5 worm cellular contexts compared by ENCODE assay signal in the genomic region with DNA sequence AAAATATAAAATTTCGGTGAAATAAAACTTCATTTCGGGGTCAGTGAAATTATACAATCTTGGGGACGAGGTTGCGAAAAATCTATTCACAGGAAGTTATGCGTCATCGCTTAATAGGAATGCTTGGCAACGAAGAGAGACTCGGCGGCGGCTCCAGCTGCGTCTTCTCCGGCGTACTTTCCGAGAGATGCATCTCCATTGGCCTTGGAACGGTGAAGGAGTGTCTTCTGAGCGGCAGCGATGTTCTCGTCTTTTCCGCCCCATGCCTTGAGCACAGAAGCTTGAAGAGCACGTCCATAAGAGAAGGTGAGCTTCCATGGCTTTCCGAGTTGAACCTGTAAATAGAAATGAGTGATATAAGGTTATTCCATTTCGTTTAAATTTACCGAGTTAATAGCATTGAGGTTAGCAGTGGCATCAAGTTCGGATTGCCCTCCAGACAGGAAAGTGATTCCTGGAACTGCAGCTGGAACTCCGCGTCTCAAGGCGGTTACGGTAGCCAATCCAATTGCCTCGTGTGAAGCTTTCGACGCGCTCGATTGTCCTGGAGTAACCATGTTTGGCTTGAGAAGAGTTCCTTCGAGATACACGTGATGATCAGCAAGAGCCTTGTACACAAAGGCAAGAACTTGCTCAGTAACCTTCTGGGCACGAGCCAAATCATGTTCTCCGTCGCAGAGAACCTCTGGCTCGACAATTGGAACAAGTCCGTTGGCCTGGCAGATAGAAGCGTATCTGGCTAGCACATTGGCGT.
TF ChIP-seq lines count a peak whose summit lies in the region.

No protein-coding gene starts in this region.

TF ChIP-seq in whole organism, L1 larva, 84 proteins besides CTCF, POLR2A, EP300 and RAD21:
- TF ChIP-seq efl-1 (optimal IDR thresholded peaks at IDR 0.05; lab: Kevin White, UChicago) (no peak), efl-1 (GFP tag; optimal IDR thresholded peaks at IDR 0.05 in 1 of 2; lab: Kevin White, UChicago) (peak in 1 of 2 experiments; percentile 77), grh-1 (GFP tag; IDR thresholded peaks at IDR 0.05; lab: Robert Waterston, UW) (no peak), dsc-1 (tag; optimal IDR thresholded peaks at IDR 0.05; lab: Kevin White, UChicago) (peak; percentile 19)

TF ChIP-seq in whole organism, L2 larva, 48 proteins besides CTCF, POLR2A, EP300 and RAD21:
- TF ChIP-seq F13H6.1 (tag; optimal IDR thresholded peaks at IDR 0.05; lab: Kevin White, UChicago) (no peak), snpc-4 (tag; optimal IDR thresholded peaks at IDR 0.05; lab: Kevin White, UChicago) (no peak), elt-3 (tag; optimal IDR thresholded peaks at IDR 0.05; lab: Kevin White, UChicago) (no peak), nhr-129 (tag; optimal IDR thresholded peaks at IDR 0.05; lab: Kevin White, UChicago) (peak; percentile 6), dmd-4 (tag; optimal IDR thresholded peaks at IDR 0.05; lab: Kevin White, UChicago) (no peak)

TF ChIP-seq in whole organism, L3 larva, 47 proteins besides CTCF, POLR2A, EP300 and RAD21:
- TF ChIP-seq nhr-43 (tag; optimal IDR thresholded peaks at IDR 0.05; lab: Kevin White, UChicago; ENCODE audit: poor library complexity, severe bottlenecking): peak; percentile 52
- TF ChIP-seq ama-1 (optimal IDR thresholded peaks at IDR 0.05; lab: Kevin White, UChicago): peak; percentile 48
- TF ChIP-seq nhr-237 (tag; optimal IDR thresholded peaks at IDR 0.05; lab: Kevin White, UChicago): no peak

TF ChIP-seq in whole organism, L4 larva, 104 proteins besides CTCF, POLR2A, EP300 and RAD21:
- TF ChIP-seq T20F7.1 (GFP tag; optimal IDR thresholded peaks at IDR 0.05; lab: Kevin White, UChicago) (peak; percentile 12), zip-2 (tag; optimal IDR thresholded peaks at IDR 0.05; lab: Kevin White, UChicago) (no peak), arid-1 (GFP tag; conservative IDR thresholded peaks at IDR 0.05; lab: Robert Waterston, UW) (no peak), skn-1 (tag; optimal IDR thresholded peaks at IDR 0.05; lab: Kevin White, UChicago) (peak; percentile 22), F37D6.2 (tag; optimal IDR thresholded peaks at IDR 0.05; lab: Kevin White, UChicago) (no peak), nhr-42 (GFP tag; IDR thresholded peaks at IDR 0.05; lab: Robert Waterston, UW) (0 out of 2 replicates have a peak, but pooled peaks have one; percentile 5), set-16 (GFP tag; IDR thresholded peaks at IDR 0.05; lab: Robert Waterston, UW) (peak; percentile 67), dmd-9 (GFP tag; IDR thresholded peaks at IDR 0.05; lab: Robert Waterston, UW) (no peak), Y48G9A.11 (GFP tag; IDR thresholded peaks at IDR 0.05; lab: Robert Waterston, UW) (no peak), jun-1 (tag; optimal IDR thresholded peaks at IDR 0.05; lab: Kevin White, UChicago) (no peak), nhr-76 (tag; optimal IDR thresholded peaks at IDR 0.05; lab: Kevin White, UChicago) (no peak), aly-2 (tag; optimal IDR thresholded peaks at IDR 0.05; lab: Kevin White, UChicago) (no peak), D1046.2 (GFP tag; IDR thresholded peaks at IDR 0.05; lab: Robert Waterston, UW) (0 out of 2 replicates have a peak, but pooled peaks have one; percentile 47), aha-1 (tag; lab: Kevin White, UChicago) (peak; percentile 94), mxl-2 (GFP tag; conservative IDR thresholded peaks at IDR 0.05; lab: Robert Waterston, UW) (no peak), duxl-1 (tag; optimal IDR thresholded peaks at IDR 0.05; lab: Kevin White, UChicago; ENCODE audit: poor library complexity) (no peak), Y75B8A.6 (GFP tag; IDR thresholded peaks at IDR 0.05; lab: Robert Waterston, UW) (no peak), nhr-237 (tag; optimal IDR thresholded peaks at IDR 0.05; lab: Kevin White, UChicago) (no peak), php-3 (GFP tag; IDR thresholded peaks at IDR 0.05; lab: Robert Waterston, UW) (0 out of 2 replicates have a peak, but pooled peaks have one; percentile 8)
TF ChIP-seq in whole organism, L4 larva: peak in this region for 7.

TF ChIP-seq in whole organism, young adult, 124 proteins besides CTCF, POLR2A, EP300 and RAD21:
- TF ChIP-seq nhr-80 (tag; optimal IDR thresholded peaks at IDR 0.05; lab: Kevin White, UChicago) (no peak), zfh-2 (GFP tag; conservative IDR thresholded peaks at IDR 0.05; lab: Robert Waterston, UW) (peak; percentile 54; the same call in 1 of the 2 replicates), ceh-40 (GFP tag; IDR thresholded peaks at IDR 0.05; lab: Robert Waterston, UW) (no peak), egl-18 (GFP tag; IDR thresholded peaks at IDR 0.05; lab: Robert Waterston, UW) (no peak), mcd-1 (GFP tag; IDR thresholded peaks at IDR 0.05; lab: Robert Waterston, UW) (no peak), K11D2.4 (GFP tag; IDR thresholded peaks at IDR 0.05; lab: Robert Waterston, UW) (no peak), ekl-4 (GFP tag; IDR thresholded peaks at IDR 0.05; lab: Robert Waterston, UW) (0 out of 2 replicates have a peak, but pooled peaks have one; percentile 10), attf-6 (GFP tag; IDR thresholded peaks at IDR 0.05; lab: Robert Waterston, UW) (no peak), ztf-18 (tag; optimal IDR thresholded peaks at IDR 0.05; lab: Kevin White, UChicago) (no peak), rpc-1 (optimal IDR thresholded peaks at IDR 0.05; lab: Kevin White, UChicago) (no peak), rpc-1 (tag; optimal IDR thresholded peaks at IDR 0.05; lab: Kevin White, UChicago) (no peak), cebp-2 (GFP tag; IDR thresholded peaks at IDR 0.05; lab: Robert Waterston, UW) (no peak), mel-28 (tag; optimal IDR thresholded peaks at IDR 0.05; lab: Kevin White, UChicago; ENCODE audit: borderline replicate concordance) (no peak), F23B12.7 (tag; optimal IDR thresholded peaks at IDR 0.05; lab: Kevin White, UChicago; ENCODE audit: insufficient read depth) (no peak), madf-3 (GFP tag; IDR thresholded peaks at IDR 0.05; lab: Robert Waterston, UW) (no peak), egrh-3 (GFP tag; IDR thresholded peaks at IDR 0.05; lab: Robert Waterston, UW) (peak; percentile 28; the same call in 1 of the 2 replicates), nfya-1 (tag; optimal IDR thresholded peaks at IDR 0.05; lab: Kevin White, UChicago; ENCODE audit: borderline replicate concordance, insufficient read depth) (no peak), athp-1 (tag; optimal IDR thresholded peaks at IDR 0.05; lab: Kevin White, UChicago) (no peak), Y95B8A.8 (GFP tag; IDR thresholded peaks at IDR 0.05; lab: Robert Waterston, UW) (no peak), lir-1 (GFP tag; conservative IDR thresholded peaks at IDR 0.05; lab: Robert Waterston, UW) (no peak), pbrm-1 (GFP tag; IDR thresholded peaks at IDR 0.05; lab: Robert Waterston, UW) (0 out of 2 replicates have a peak, but pooled peaks have one; percentile 4), C17E4.6 (GFP tag; IDR thresholded peaks at IDR 0.05; lab: Robert Waterston, UW) (no peak), pha-4 (tag; optimal IDR thresholded peaks at IDR 0.05; lab: Kevin White, UChicago) (no peak), chd-7 (tag; optimal IDR thresholded peaks at IDR 0.05; lab: Kevin White, UChicago) (no peak), B0035.1 (tag; optimal IDR thresholded peaks at IDR 0.05; lab: Kevin White, UChicago) (no peak), F57A8.1 (GFP tag; optimal IDR thresholded peaks at IDR 0.05; lab: Kevin White, UChicago) (no peak), nhr-179 (tag; optimal IDR thresholded peaks at IDR 0.05; lab: Kevin White, UChicago) (no peak), ceh-27 (GFP tag; optimal IDR thresholded peaks at IDR 0.05; lab: Kevin White, UChicago) (no peak), zim-3 (tag; optimal IDR thresholded peaks at IDR 0.05; lab: Kevin White, UChicago) (no peak), F55B11.4 (tag; optimal IDR thresholded peaks at IDR 0.05; lab: Kevin White, UChicago; ENCODE audit: borderline replicate concordance, insufficient read depth) (no peak), Y53G8AR.9 (GFP tag; conservative IDR thresholded peaks at IDR 0.05; lab: Robert Waterston, UW) (no peak), tlf-1 (GFP tag; optimal IDR thresholded peaks at IDR 0.05; lab: Kevin White, UChicago) (no peak), ceh-79 (tag; optimal IDR thresholded peaks at IDR 0.05; lab: Kevin White, UChicago) (no peak), ama-1 (optimal IDR thresholded peaks at IDR 0.05; lab: Kevin White, UChicago) (peak; percentile 51), ama-1 (GFP tag; optimal IDR thresholded peaks at IDR 0.05; lab: Kevin White, UChicago) (no peak), lin-54 (GFP tag; optimal IDR thresholded peaks at IDR 0.05; lab: Kevin White, UChicago) (no peak), Y56A3A.18 (GFP tag; IDR thresholded peaks at IDR 0.05; lab: Robert Waterston, UW) (no peak), ZK185.1 (tag; optimal IDR thresholded peaks at IDR 0.05; lab: Kevin White, UChicago; ENCODE audit: poor library complexity, severe bottlenecking) (no peak), D2030.7 (GFP tag; IDR thresholded peaks at IDR 0.05; lab: Robert Waterston, UW) (no peak), snpc-1.1 (tag; optimal IDR thresholded peaks at IDR 0.05; lab: Kevin White, UChicago; ENCODE audit: insufficient read depth) (no peak)
